Fruit fly (Drosophila melanogaster) whole organism, adult: ENCODE results near the gene alpha4GT2.

Source experiments
- CG12768 ChIP-seq: fragments of 200-800 bp; sonication (Bioruptor generic); optimal IDR thresholded peaks from 2 replicates; lab custom pipeline; 2017; ENCODE audit warnings: missing biosample characterization, missing genetic modification characterization, mild to moderate bottlenecking, moderate library complexity, missing genetic modification reagents
- CG14711 ChIP-seq: fragments of 200-800 bp; sonication (Bioruptor generic); optimal IDR thresholded peaks from 2 replicates; lab custom pipeline; 2018; ENCODE audit warnings: missing biosample characterization, mild to moderate bottlenecking, missing genetic modification characterization, moderate library complexity
- CG1620 ChIP-seq: fragments of 200-800 bp; sonication (Bioruptor generic); optimal IDR thresholded peaks from 2 replicates; lab custom pipeline; 2016; ENCODE audit warnings: missing biosample characterization, missing genetic modification characterization
- CG5204 ChIP-seq: fragments of 200-800 bp; sonication (Bioruptor generic); optimal IDR thresholded peaks from 2 replicates; lab custom pipeline; 2016; ENCODE audit warnings: missing biosample characterization, missing genetic modification characterization
- CG7045 ChIP-seq: fragments of 200-800 bp; sonication (Bioruptor generic); optimal IDR thresholded peaks from 2 replicates; lab custom pipeline; 2017; ENCODE audit warnings: missing biosample characterization, mild to moderate bottlenecking, missing genetic modification characterization
- Clk ChIP-seq: fragments of 200-800 bp; sonication (Bioruptor generic); optimal IDR thresholded peaks from 2 replicates; lab custom pipeline; 2017; ENCODE audit warnings: missing biosample characterization, missing genetic modification characterization
- Crg-1 ChIP-seq: fragments of 200-800 bp; sonication (Bioruptor generic); optimal IDR thresholded peaks from 2 replicates; lab custom pipeline; 2016; ENCODE audit warnings: missing biosample characterization, missing genetic modification characterization
- Mnt ChIP-seq: fragments of 200-800 bp; sonication (Bioruptor generic); optimal IDR thresholded peaks from 2 replicates; lab custom pipeline; 2016; ENCODE audit warnings: missing biosample characterization, mild to moderate bottlenecking, missing genetic modification characterization
- bab1 ChIP-seq: fragments of 200-800 bp; sonication (Bioruptor generic); optimal IDR thresholded peaks from 3 replicates; lab custom pipeline; 2019; ENCODE audit warnings: missing biosample characterization, mild to moderate bottlenecking, missing genetic modification characterization, moderate library complexity
- cic ChIP-seq: fragments of 200-800 bp; sonication (Bioruptor generic); optimal IDR thresholded peaks from 2 replicates; lab custom pipeline; 2017; ENCODE audit warnings: missing biosample characterization, mild to moderate bottlenecking, missing genetic modification characterization, moderate library complexity
- cnc ChIP-seq, 2 experiments: fragments of >200 bp; optimal IDR thresholded peaks; 2 replicates each; lab custom pipeline; 2017
- pad ChIP-seq: fragments of 200-800 bp; sonication (Bioruptor generic); optimal IDR thresholded peaks from 3 replicates; lab custom pipeline; 2017; ENCODE audit warnings: missing biosample characterization, missing genetic modification characterization, mild to moderate bottlenecking, moderate library complexity, missing genetic modification reagents
- tj ChIP-seq: fragments of 200-800 bp; sonication (Bioruptor generic); optimal IDR thresholded peaks from 3 replicates; lab custom pipeline; 2017; ENCODE audit warnings: missing biosample characterization, mild to moderate bottlenecking, missing genetic modification characterization, moderate library complexity

DNA sequence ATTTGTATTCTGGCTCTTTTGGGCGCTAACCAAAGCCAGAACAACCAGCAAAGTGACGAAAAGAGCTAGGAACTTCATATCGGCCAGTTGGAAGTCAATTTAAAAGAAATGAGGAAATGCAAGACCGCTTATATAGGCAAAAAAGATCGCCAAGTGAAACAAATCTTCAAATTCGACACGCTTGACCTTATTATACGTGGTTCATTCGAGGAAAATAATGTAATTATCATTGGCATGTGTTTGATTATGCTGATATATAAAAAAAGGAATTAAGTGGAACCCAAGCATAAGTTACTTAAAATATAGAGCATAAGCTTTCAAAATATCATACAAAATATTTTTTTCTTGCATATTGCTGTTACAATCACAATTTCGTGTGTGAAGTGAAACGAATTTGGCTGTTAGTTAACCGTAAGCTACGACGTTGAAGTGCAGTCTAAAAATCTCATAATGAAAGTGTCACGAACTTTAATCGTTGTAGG, at the start of gene alpha4GT2, which contains the start of gene Mst57Da:
- TF ChIP-seq Crg-1 (GFP tag; lab: Kevin White, UChicago) (no peak), Clk (GFP tag; lab: Kevin White, UChicago) (no peak), cic (no peak), CG1620 (no peak), pad (no peak), CG12768 (GFP tag; lab: Kevin White, UChicago) (no peak), Mnt (GFP tag; lab: Kevin White, UChicago) (no peak), cnc (optimal IDR thresholded peaks at IDR 0.05; lab: Kevin White, UChicago) (no peak), bab1 (no peak), tj (no peak), CG7045 (GFP tag; lab: Kevin White, UChicago) (no peak), CG14711 (no peak), CG5204 (GFP tag; lab: Kevin White, UChicago) (no peak)
